Worm (Caenorhabditis elegans) whole organism, midembryonic: ENCODE results near the gene ZK622.5.

Experiments used
- T22C8.4 ChIP-seq: fragments of 200-800 bp; sonication (Bioruptor generic); IDR thresholded peaks from 2 replicates; pipeline ENCODE4 v1.3.6; 2022; ENCODE audit warnings: missing genetic modification characterization, missing compliant biosample characterization
- cog-1 ChIP-seq: sonication (generic microtip); optimal IDR thresholded peaks from 2 replicates; lab custom pipeline; 2016; ENCODE audit warnings: missing genetic modification characterization, missing compliant biosample characterization
- flt-1 ChIP-seq: fragments of 200-800 bp; sonication (Bioruptor generic); IDR thresholded peaks from 2 replicates; pipeline ENCODE4 v1.3.6; 2022; ENCODE audit warnings: missing genetic modification characterization, missing compliant biosample characterization
- klf-2 ChIP-seq: fragments of 200-800 bp; sonication (Bioruptor generic); conservative IDR thresholded peaks from 2 replicates; pipeline ENCODE4 v1.3.6; 2022; ENCODE audit warnings: missing genetic modification reagents, missing genetic modification characterization, missing compliant biosample characterization
- med-1 ChIP-seq: sonication (generic microtip); optimal IDR thresholded peaks from 2 replicates; lab custom pipeline; 2017; ENCODE audit warnings: missing genetic modification characterization, mild to moderate bottlenecking, missing compliant biosample characterization, antibody characterized with exemption, missing genetic modification reagents; ENCODE audit not compliant: insufficient read depth
- ref-1 ChIP-seq: fragments of 200-800 bp; sonication (Bioruptor generic); conservative IDR thresholded peaks from 2 replicates; pipeline ENCODE4 v1.3.6; 2022; ENCODE audit warnings: missing genetic modification reagents, missing genetic modification characterization, missing compliant biosample characterization
- tab-1 ChIP-seq: fragments of 200-800 bp; sonication (Bioruptor generic); IDR thresholded peaks from 2 replicates; pipeline ENCODE4 v1.3.6; 2022; ENCODE audit warnings: missing genetic modification characterization, missing compliant biosample characterization
- ztf-23 ChIP-seq: fragments of 200-800 bp; sonication (Bioruptor generic); IDR thresholded peaks from 2 replicates; pipeline ENCODE4 v1.3.6; 2022; ENCODE audit warnings: missing genetic modification reagents, missing genetic modification characterization, missing compliant biosample characterization
- ztf-29 ChIP-seq: fragments of 200-800 bp; sonication (Bioruptor generic); IDR thresholded peaks from 2 replicates; pipeline ENCODE4 v1.3.6; 2022; ENCODE audit warnings: missing genetic modification reagents, missing genetic modification characterization, missing compliant biosample characterization

The ZK622.5 gene

DNA sequence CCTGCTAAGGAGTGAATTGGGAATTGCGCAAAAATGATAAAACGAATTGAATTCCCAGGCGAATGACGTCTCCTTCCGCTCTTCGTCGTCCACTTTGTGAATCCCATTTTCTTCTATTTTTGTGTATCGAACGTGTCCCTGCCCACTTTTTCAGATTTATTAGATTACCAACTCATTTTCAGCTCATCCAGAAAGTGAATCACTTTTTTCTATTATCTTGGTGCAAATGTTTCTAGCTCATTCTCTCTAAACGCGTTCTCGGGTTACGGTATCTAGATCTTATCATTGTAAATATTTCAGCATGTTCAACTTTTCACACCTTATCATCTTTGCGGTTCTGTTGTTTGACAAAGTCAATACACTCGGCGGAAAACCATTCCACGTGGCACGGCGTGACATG lies at the start of gene ZK622.5:
Gene ZK622.5, plus strand, starts transcription at position 301 of the 400 bp plus-strand sequence.
- no peak for TF ChIP-seq ref-1
- no peak for TF ChIP-seq med-1 (GFP tag; lab: Kevin White, UChicago)
- TF ChIP-seq T22C8.4: no peak
- TF ChIP-seq ztf-29: no peak
- TF ChIP-seq cog-1 (tag; lab: Kevin White, UChicago): no peak
- TF ChIP-seq klf-2 (GFP tag; lab: Robert Waterston, UW): no peak
- no peak for TF ChIP-seq ztf-23 (GFP tag; lab: Robert Waterston, UW)
- no peak for TF ChIP-seq flt-1 (GFP tag; lab: Robert Waterston, UW)
- TF ChIP-seq tab-1 (GFP tag; lab: Robert Waterston, UW): no peak

DNA sequence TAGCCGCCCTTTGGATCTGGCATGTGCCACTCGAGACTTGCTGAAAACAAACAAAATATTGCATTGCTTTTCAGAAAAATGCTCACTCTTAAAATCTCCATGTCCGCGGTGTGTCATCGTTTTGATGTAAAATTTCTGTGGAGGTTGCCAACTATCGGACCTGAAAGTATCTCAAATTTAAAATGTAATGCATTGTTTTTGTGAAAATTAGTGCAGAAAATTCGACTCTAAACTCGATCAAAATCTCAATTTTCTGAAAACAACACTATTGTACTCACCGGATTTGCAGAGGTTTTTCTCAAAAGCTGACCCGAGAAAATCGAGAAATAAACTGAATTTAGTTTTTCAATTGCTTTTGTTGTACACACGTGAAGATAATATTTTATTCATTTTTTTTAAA lies 47.7 kb upstream of the ZK622.5 start, which contains the start of gene T16D1.1:
Gene T16D1.1, minus strand, starts transcription at position 101 of the 400 bp plus-strand sequence.
- no peak for TF ChIP-seq med-1 (GFP tag; lab: Kevin White, UChicago)
- TF ChIP-seq ztf-29: no peak
- no peak for TF ChIP-seq ref-1
- no peak for TF ChIP-seq ztf-23 (GFP tag; lab: Robert Waterston, UW)
- no peak for TF ChIP-seq cog-1 (tag; lab: Kevin White, UChicago)
- no peak for TF ChIP-seq tab-1 (GFP tag; lab: Robert Waterston, UW)
- TF ChIP-seq klf-2 (GFP tag; lab: Robert Waterston, UW): no peak
- no peak for TF ChIP-seq flt-1 (GFP tag; lab: Robert Waterston, UW)
- TF ChIP-seq T22C8.4: no peak

ce11 chrII:5246791-5247361 lies 42.4 kb upstream of the ZK622.5 start, which contains the start of gene ptr-6:
ptr-6 (minus strand) TSS chrII:5246837.
- TF ChIP-seq ztf-29: no peak
- TF ChIP-seq ref-1: no peak
- no peak for TF ChIP-seq tab-1 (GFP tag; lab: Robert Waterston, UW)
- TF ChIP-seq ztf-23 (GFP tag; lab: Robert Waterston, UW): no peak
- TF ChIP-seq T22C8.4: no peak
- no peak for TF ChIP-seq cog-1 (tag; lab: Kevin White, UChicago)
- TF ChIP-seq klf-2 (GFP tag; lab: Robert Waterston, UW): no peak
- TF ChIP-seq med-1 (GFP tag; lab: Kevin White, UChicago): no peak

- TF ChIP-seq flt-1 (GFP tag; lab: Robert Waterston, UW): no peak
- no peak for TF ChIP-seq ztf-29
- TF ChIP-seq tab-1 (GFP tag; lab: Robert Waterston, UW): no peak
- TF ChIP-seq klf-2 (GFP tag; lab: Robert Waterston, UW): no peak
- TF ChIP-seq cog-1 (tag; lab: Kevin White, UChicago): no peak
- no peak for TF ChIP-seq ref-1
- TF ChIP-seq T22C8.4: no peak
- TF ChIP-seq med-1 (GFP tag; lab: Kevin White, UChicago): no peak
- TF ChIP-seq ztf-23 (GFP tag; lab: Robert Waterston, UW): no peak
Observed at ce11 chrII:5255435-5255834, 33.8 kb upstream of the ZK622.5 start, which contains the start of gene frpr-4. frpr-4 (minus strand) TSS chrII:5255535.

DNA sequence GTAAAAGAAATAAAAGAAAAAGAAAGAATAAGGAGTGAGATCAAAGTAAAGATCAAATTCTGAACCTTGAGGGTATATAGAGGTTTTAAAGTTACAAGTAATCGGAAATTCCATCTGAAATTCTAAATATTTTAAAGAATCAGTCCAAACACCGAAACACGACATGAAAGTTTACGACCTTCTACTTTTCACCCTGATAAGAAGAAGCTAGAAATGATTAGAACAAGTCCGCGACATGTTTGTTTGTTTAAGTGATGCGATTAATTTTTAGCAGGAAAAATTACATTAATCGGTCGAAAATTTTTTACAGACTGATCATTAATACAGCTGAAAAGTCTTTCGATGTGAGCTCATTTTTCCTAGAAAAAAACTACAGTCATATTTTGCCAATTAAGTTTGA lies 24.6 kb upstream of the ZK622.5 start:
- no peak for TF ChIP-seq flt-1 (GFP tag; lab: Robert Waterston, UW)
- TF ChIP-seq klf-2 (GFP tag; lab: Robert Waterston, UW): no peak
- TF ChIP-seq ztf-29: no peak
- no peak for TF ChIP-seq tab-1 (GFP tag; lab: Robert Waterston, UW)
- no peak for TF ChIP-seq med-1 (GFP tag; lab: Kevin White, UChicago)
- TF ChIP-seq cog-1 (tag; lab: Kevin White, UChicago): no peak
- no peak for TF ChIP-seq ref-1
- TF ChIP-seq T22C8.4: no peak
- no peak for TF ChIP-seq ztf-23 (GFP tag; lab: Robert Waterston, UW)

DNA sequence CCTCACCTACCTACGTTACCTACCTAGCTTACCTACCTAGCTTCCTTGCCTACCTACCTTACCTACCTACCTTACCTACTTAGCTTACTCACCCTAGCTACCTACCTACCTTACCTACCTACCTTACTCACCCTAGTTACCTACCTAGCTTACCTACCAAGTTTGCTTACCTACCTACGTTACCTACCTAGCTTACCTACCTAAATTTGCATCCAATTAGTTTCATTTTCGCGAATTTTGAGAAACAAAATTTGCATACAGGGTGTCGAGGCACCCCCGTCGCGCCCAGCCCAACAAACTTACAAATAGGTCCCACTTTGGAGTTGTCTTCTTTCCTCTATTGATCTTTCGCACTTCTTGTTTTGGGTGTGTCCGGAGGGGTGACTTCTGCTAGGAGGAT lies 20.3 kb upstream of the ZK622.5 start:
- no peak for TF ChIP-seq ztf-29
- no peak for TF ChIP-seq ztf-23 (GFP tag; lab: Robert Waterston, UW)
- TF ChIP-seq T22C8.4: no peak
- no peak for TF ChIP-seq klf-2 (GFP tag; lab: Robert Waterston, UW)
- TF ChIP-seq cog-1 (tag; lab: Kevin White, UChicago): no peak
- TF ChIP-seq med-1 (GFP tag; lab: Kevin White, UChicago): no peak
- no peak for TF ChIP-seq flt-1 (GFP tag; lab: Robert Waterston, UW)
- no peak for TF ChIP-seq ref-1
- TF ChIP-seq tab-1 (GFP tag; lab: Robert Waterston, UW): no peak

DNA sequence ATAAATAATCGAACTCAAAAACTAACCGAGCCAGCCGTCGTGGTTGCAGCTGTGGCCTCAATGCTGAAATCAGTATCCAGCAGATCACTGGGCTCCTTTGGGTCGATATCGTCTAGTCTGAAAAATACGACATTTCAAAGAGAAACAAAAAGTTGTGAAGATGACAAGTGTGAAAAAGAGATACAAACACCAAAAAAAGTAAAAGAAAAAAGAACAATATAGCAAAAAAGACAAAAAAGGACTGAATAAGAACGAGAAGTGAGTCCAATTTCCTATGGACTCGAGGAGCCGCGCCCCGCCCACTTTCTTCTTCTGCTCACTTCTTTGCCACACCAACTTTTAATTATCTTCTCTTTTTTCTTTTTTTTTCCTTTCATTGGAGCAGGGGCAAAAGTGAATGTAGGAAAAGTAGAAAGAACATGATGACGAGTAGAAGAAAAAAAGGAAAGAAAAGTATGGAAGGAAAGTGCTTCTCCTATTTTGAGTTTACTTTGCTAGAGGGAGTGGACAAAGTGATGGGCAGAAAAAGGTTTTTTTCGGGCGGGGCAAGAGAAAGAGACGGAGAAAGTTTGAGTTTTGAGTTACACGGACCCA lies 17.4 kb upstream of the ZK622.5 start, which contains the start of gene drn-1:
Gene drn-1, minus strand, starts transcription at position 117 of the 594 bp plus-strand sequence.
- TF ChIP-seq med-1 (GFP tag; lab: Kevin White, UChicago) (no peak), T22C8.4 (no peak), ztf-23 (GFP tag; lab: Robert Waterston, UW) (no peak), klf-2 (GFP tag; lab: Robert Waterston, UW) (no peak), ztf-29 (no peak), cog-1 (tag; lab: Kevin White, UChicago) (no peak), tab-1 (GFP tag; lab: Robert Waterston, UW) (no peak), ref-1 (no peak), flt-1 (GFP tag; lab: Robert Waterston, UW) (no peak)

DNA sequence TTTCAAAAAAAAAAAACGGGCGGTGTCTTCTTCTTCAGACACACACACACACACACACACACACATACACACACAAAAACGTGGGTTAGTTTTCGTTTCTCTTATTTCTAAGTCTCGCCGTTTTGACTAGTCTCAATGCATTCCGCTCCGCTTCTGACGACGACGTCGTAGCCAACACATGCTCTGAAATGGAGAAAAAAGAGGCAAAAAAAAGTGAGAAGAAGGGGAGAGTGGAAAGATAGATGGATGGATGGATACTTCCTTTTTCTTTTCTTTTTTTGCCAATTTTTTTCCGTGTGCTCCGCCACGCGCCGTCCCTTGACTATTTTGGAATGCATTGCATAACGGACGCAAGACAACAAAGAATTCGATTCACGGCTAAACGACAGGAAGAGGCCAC lies 12.5 kb upstream of the ZK622.5 start:
- TF ChIP-seq flt-1 (GFP tag; lab: Robert Waterston, UW) (no peak), ztf-23 (GFP tag; lab: Robert Waterston, UW) (no peak), cog-1 (tag; lab: Kevin White, UChicago) (no peak), med-1 (GFP tag; lab: Kevin White, UChicago) (no peak), ref-1 (no peak), klf-2 (GFP tag; lab: Robert Waterston, UW) (no peak), ztf-29 (no peak), T22C8.4 (no peak)

- TF ChIP-seq T22C8.4 (no peak), tab-1 (GFP tag; lab: Robert Waterston, UW) (no peak), med-1 (GFP tag; lab: Kevin White, UChicago) (no peak), ztf-23 (GFP tag; lab: Robert Waterston, UW) (no peak), klf-2 (GFP tag; lab: Robert Waterston, UW) (no peak)
Observed at ce11 chrII:5277780-5278179, 11.5 kb upstream of the ZK622.5 start.
